Worm (Caenorhabditis elegans) whole organism, early embryonic: Measurements from ENCODE around the gene twk-42.

Experiments used
- ama-1 ChIP-seq: fragments of 150-350 bp; optimal IDR thresholded peaks from 2 replicates; lab custom pipeline; 2014
- hmg-4 ChIP-seq: fragments of 200-800 bp; sonication (Bioruptor generic); optimal IDR thresholded peaks from 2 replicates; lab custom pipeline; 2018; ENCODE audit warnings: mild to moderate bottlenecking, missing genetic modification characterization, missing compliant biosample characterization
- hnd-1 ChIP-seq: sonication (generic microtip); optimal IDR thresholded peaks from 2 replicates; lab custom pipeline; 2016; ENCODE audit warnings: missing genetic modification characterization, missing compliant biosample characterization

DNA sequence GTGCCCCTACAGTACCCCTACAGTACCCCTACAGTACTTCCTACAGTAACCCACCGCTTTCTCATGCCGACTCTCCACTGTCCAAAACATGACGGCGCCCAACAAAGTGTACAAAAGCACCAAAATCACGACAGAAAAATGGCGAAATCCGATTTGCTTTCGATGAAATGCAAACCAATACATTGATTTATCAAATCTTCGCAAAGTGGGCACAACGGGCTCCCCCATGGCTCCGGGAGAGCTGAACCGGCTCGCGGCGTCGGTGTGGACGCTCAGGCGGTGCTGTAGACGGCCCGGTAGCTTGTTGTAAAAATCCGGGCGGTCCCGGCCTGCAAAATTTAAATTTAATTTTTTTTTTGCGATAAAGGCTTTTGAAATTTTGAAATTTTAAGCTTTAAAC is 20.1 kb downstream of the twk-42 start:
- TF ChIP-seq hmg-4 (GFP tag; lab: Kevin White, UChicago) (no peak), ama-1 (lab: Kevin White, UChicago) (no peak), hnd-1 (tag; lab: Kevin White, UChicago) (no peak)
